Worm (Caenorhabditis elegans) whole organism, L4/young adult: Measurements from ENCODE around the gene K08E4.8.

Source experiments
- W03F9.2 ChIP-seq: fragments of 150-350 bp; optimal IDR thresholded peaks from 2 replicates; lab custom pipeline; 2014; ENCODE audit warnings: missing biosample characterization, missing genetic modification characterization
- him-1 ChIP-seq: sonication (generic microtip); optimal IDR thresholded peaks from 2 replicates; lab custom pipeline; 2016; ENCODE audit warnings: missing genotype, missing genetic modification reagents, missing genetic modification characterization, missing compliant biosample characterization

ce11 chrIV:12056603-12057002 is 4.5 kb downstream of the K08E4.8 start, which contains the start of gene K08E4.2:
- TF ChIP-seq him-1 (tag; lab: Kevin White, UChicago) (no peak), W03F9.2 (tag; lab: Kevin White, UChicago) (no peak)
